Fruit fly (Drosophila melanogaster) whole organism, embryonic: Measurements from ENCODE around the gene CG34330.

Experiments used
- Asciz ChIP-seq: fragments of 200-800 bp; sonication (Bioruptor generic); optimal IDR thresholded peaks from 2 replicates; lab custom pipeline; 2017; ENCODE audit warnings: missing biosample characterization, mild to moderate bottlenecking, missing genetic modification characterization, missing genetic modification reagents
- CG12219 ChIP-seq: fragments of 200-800 bp; sonication (Bioruptor generic); optimal IDR thresholded peaks from 3 replicates; lab custom pipeline; 2018; ENCODE audit warnings: missing biosample characterization, mild to moderate bottlenecking, missing genetic modification characterization
- CG13296 ChIP-seq: fragments of 200-800 bp; sonication (Bioruptor generic); optimal IDR thresholded peaks from 3 replicates; lab custom pipeline; 2018; ENCODE audit warnings: missing biosample characterization, mild to moderate bottlenecking, missing genetic modification characterization
- CG14014 ChIP-seq: fragments of 200-800 bp; sonication (Bioruptor generic); IDR thresholded peaks from 2 replicates; pipeline ENCODE4 v1.3.6; 2022; ENCODE audit warnings: missing biosample characterization, missing genetic modification characterization
- CG14050 ChIP-seq: fragments of 200-800 bp; sonication (Bioruptor generic); IDR thresholded peaks from 3 replicates; pipeline ENCODE4 v1.3.6; 2022; ENCODE audit warnings: missing biosample characterization, missing genetic modification characterization
- CG14965 ChIP-seq: fragments of 200-800 bp; sonication (Bioruptor generic); optimal IDR thresholded peaks from 2 replicates; lab custom pipeline; 2016; ENCODE audit warnings: missing biosample characterization, missing genetic modification characterization, borderline replicate concordance
- CG1603 ChIP-seq: fragments of 200-800 bp; sonication (Bioruptor generic); optimal IDR thresholded peaks from 2 replicates; lab custom pipeline; 2019; ENCODE audit warnings: missing biosample characterization, mild to moderate bottlenecking, missing genetic modification characterization, moderate library complexity
- CG18262 ChIP-seq: fragments of 200-800 bp; optimal IDR thresholded peaks from 3 replicates; lab custom pipeline; 2019; ENCODE audit warnings: missing biosample characterization, mild to moderate bottlenecking, missing genetic modification characterization, moderate library complexity
- CG30020 ChIP-seq: fragments of 200-800 bp; optimal IDR thresholded peaks from 2 replicates; lab custom pipeline; 2019; ENCODE audit warnings: missing biosample characterization, mild to moderate bottlenecking, missing genetic modification characterization, moderate library complexity
- CG31365 ChIP-seq: fragments of 200-800 bp; sonication (Bioruptor generic); optimal IDR thresholded peaks from 2 replicates; lab custom pipeline; 2018; ENCODE audit warnings: missing biosample characterization, mild to moderate bottlenecking, missing genetic modification characterization
- CG31388 ChIP-seq: fragments of 200-800 bp; sonication (Bioruptor generic); optimal IDR thresholded peaks from 2 replicates; lab custom pipeline; 2016; ENCODE audit warnings: missing biosample characterization, missing genetic modification characterization
- CG3281 ChIP-seq: fragments of 200-800 bp; sonication (Bioruptor generic); optimal IDR thresholded peaks from 3 replicates; lab custom pipeline; 2017; ENCODE audit warnings: missing biosample characterization, mild to moderate bottlenecking, missing genetic modification characterization
- CG34224 ChIP-seq: fragments of 200-800 bp; sonication (Bioruptor generic); IDR thresholded peaks from 3 replicates; pipeline ENCODE4 v1.3.6; 2022; ENCODE audit warnings: missing biosample characterization, missing genetic modification characterization; ENCODE audit not compliant: partially characterized antibody
- CG3847 ChIP-seq: fragments of 200-800 bp; sonication (Bioruptor generic); IDR thresholded peaks from 2 replicates; pipeline ENCODE4 v1.3.6; 2022; ENCODE audit warnings: missing biosample characterization, missing genetic modification characterization
- CG6175 ChIP-seq: fragments of 200-800 bp; sonication (Bioruptor generic); IDR thresholded peaks from 3 replicates; pipeline ENCODE4 v1.3.6; 2022; ENCODE audit warnings: missing biosample characterization, missing genetic modification characterization
- CG6791 ChIP-seq: fragments of 200-800 bp; sonication (Bioruptor generic); IDR thresholded peaks from 3 replicates; pipeline ENCODE4 v1.3.6; 2022; ENCODE audit warnings: missing biosample characterization, missing genetic modification characterization; ENCODE audit not compliant: partially characterized antibody
- CG7357 ChIP-seq: fragments of 200-800 bp; sonication (Bioruptor generic); IDR thresholded peaks from 3 replicates; pipeline ENCODE4 v1.3.6; 2022; ENCODE audit warnings: missing biosample characterization, missing genetic modification characterization
- CG7987 ChIP-seq: fragments of 200-800 bp; sonication (Bioruptor generic); optimal IDR thresholded peaks from 2 replicates; lab custom pipeline; 2018; ENCODE audit warnings: missing biosample characterization, mild to moderate bottlenecking, missing genetic modification characterization, moderate library complexity
- D ChIP-seq, 2 experiments: fragments of 200-800 bp in 1 of 2; fragments of >200 bp in 1 of 2; sonication (Bioruptor generic) in 1 of 2; optimal IDR thresholded peaks; 2 replicates in 1 of 2; 3 replicates in 1 of 2; lab custom pipeline; 2017; ENCODE audit warnings: mild to moderate bottlenecking in 1 of 2, missing biosample characterization in 1 of 2, missing genetic modification characterization in 1 of 2, missing genetic modification reagents in 1 of 2
- Doc3 ChIP-seq: fragments of 200-800 bp; sonication (Bioruptor generic); IDR thresholded peaks from 3 replicates; pipeline ENCODE4 v1.3.6; 2022; ENCODE audit warnings: missing biosample characterization, missing genetic modification characterization; ENCODE audit not compliant: partially characterized antibody
- E2f1 ChIP-seq: fragments of 200-800 bp; sonication (Bioruptor generic); IDR thresholded peaks from 2 replicates; pipeline ENCODE4 v1.3.6; 2022; ENCODE audit warnings: missing biosample characterization, missing genetic modification characterization
- Ets65A ChIP-seq: fragments of 200-800 bp; sonication (Bioruptor generic); peaks from one replicate; lab custom pipeline; 2016; ENCODE audit warnings: missing biosample characterization, missing genetic modification characterization
- GATAe ChIP-seq: fragments of 200-800 bp; sonication (Bioruptor generic); conservative IDR thresholded peaks from 2 replicates; pipeline ENCODE4 v1.3.6; 2022; ENCODE audit warnings: missing biosample characterization, missing genetic modification characterization
- HLHmδ ChIP-seq: fragments of 200-800 bp; sonication (Bioruptor generic); optimal IDR thresholded peaks from 2 replicates; lab custom pipeline; 2018; ENCODE audit warnings: missing biosample characterization, mild to moderate bottlenecking, missing genetic modification characterization, moderate library complexity
- Hsf ChIP-seq: fragments of 200-800 bp; sonication (Bioruptor generic); optimal IDR thresholded peaks from 3 replicates; lab custom pipeline; 2016; ENCODE audit warnings: missing biosample characterization, missing genetic modification characterization
- MTF-1 ChIP-seq: fragments of 200-800 bp; sonication (Bioruptor generic); optimal IDR thresholded peaks from 2 replicates; lab custom pipeline; 2018; ENCODE audit warnings: missing biosample characterization, mild to moderate bottlenecking, missing genetic modification characterization, borderline replicate concordance
- Meics ChIP-seq: fragments of 200-800 bp; sonication (Bioruptor generic); optimal IDR thresholded peaks from 2 replicates; lab custom pipeline; 2017; ENCODE audit warnings: missing biosample characterization, mild to moderate bottlenecking, missing genetic modification characterization
- Sox102F ChIP-seq: fragments of 200-800 bp; sonication (Bioruptor generic); optimal IDR thresholded peaks from 2 replicates; lab custom pipeline; 2018; ENCODE audit warnings: missing biosample characterization, mild to moderate bottlenecking, missing genetic modification characterization, moderate library complexity
- Taf1 ChIP-seq: fragments of 200-800 bp; sonication (Bioruptor generic); IDR thresholded peaks from 2 replicates; pipeline ENCODE4 v1.3.6; 2022; ENCODE audit warnings: missing biosample characterization, missing genetic modification characterization
- btn ChIP-seq: fragments of 200-800 bp; sonication (Bioruptor generic); optimal IDR thresholded peaks from 2 replicates; lab custom pipeline; 2016; ENCODE audit warnings: missing biosample characterization, missing genetic modification characterization
- crp ChIP-seq, 2 experiments: fragments of 200-800 bp; sonication (Bioruptor generic); optimal IDR thresholded peaks; 2 replicates in 1 of 2; 3 replicates in 1 of 2; lab custom pipeline; 2017; ENCODE audit warnings: missing biosample characterization in 2 of 2, missing genetic modification characterization in 2 of 2, mild to moderate bottlenecking in 1 of 2, moderate library complexity in 1 of 2
- eve ChIP-seq, 2 experiments: fragments of >200 bp; optimal IDR thresholded peaks; 2 replicates each; lab custom pipeline; 2017; ENCODE audit warnings: missing biosample characterization in 2 of 2, missing genetic modification characterization in 2 of 2
- gce ChIP-seq: fragments of 200-800 bp; sonication (Bioruptor generic); IDR thresholded peaks from 3 replicates; pipeline ENCODE4 v1.3.6; 2022; ENCODE audit warnings: missing biosample characterization, missing genetic modification characterization
- insv ChIP-seq, 2 experiments: fragments of 200-800 bp; sonication (Bioruptor generic); optimal IDR thresholded peaks; 3 replicates each; lab custom pipeline; 2016 to 2018; ENCODE audit warnings: missing biosample characterization in 2 of 2, missing genetic modification characterization in 2 of 2
- kni ChIP-seq: fragments of 200-800 bp; sonication (Bioruptor generic); optimal IDR thresholded peaks from 3 replicates; lab custom pipeline; 2017; ENCODE audit warnings: mild to moderate bottlenecking, missing biosample characterization, missing genetic modification reagents, missing genetic modification characterization
- lilli ChIP-seq: fragments of 200-800 bp; sonication (Bioruptor generic); optimal IDR thresholded peaks from 3 replicates; lab custom pipeline; 2016; ENCODE audit warnings: missing biosample characterization, missing genetic modification characterization
- mld ChIP-seq: fragments of 200-800 bp; sonication (Bioruptor generic); IDR thresholded peaks from 3 replicates; pipeline ENCODE4 v1.3.6; 2022; ENCODE audit warnings: missing biosample characterization, missing genetic modification characterization; ENCODE audit not compliant: partially characterized antibody
- odd ChIP-seq: fragments of 200-800 bp; sonication (Bioruptor generic); optimal IDR thresholded peaks from 2 replicates; lab custom pipeline; 2017; ENCODE audit warnings: missing biosample characterization, mild to moderate bottlenecking, missing genetic modification characterization
- ro ChIP-seq: fragments of 200-800 bp; sonication (Bioruptor generic); IDR thresholded peaks from 2 replicates; pipeline ENCODE4 v1.3.6; 2022; ENCODE audit warnings: missing biosample characterization, missing genetic modification characterization
- slbo ChIP-seq: fragments of 200-800 bp; sonication (Bioruptor generic); IDR thresholded peaks from 2 replicates; pipeline ENCODE4 v1.3.6; 2022; ENCODE audit warnings: missing biosample characterization, missing genetic modification characterization
- slp2 ChIP-seq: fragments of 200-800 bp; sonication (Bioruptor generic); optimal IDR thresholded peaks from 2 replicates; lab custom pipeline; 2016; ENCODE audit warnings: missing biosample characterization, missing genetic modification characterization
- sna ChIP-seq: fragments of 200-800 bp; sonication (Bioruptor generic); IDR thresholded peaks from 2 replicates; pipeline ENCODE4 v1.3.6; 2022; ENCODE audit warnings: missing biosample characterization, missing genetic modification characterization; ENCODE audit not compliant: partially characterized antibody
- ssp ChIP-seq: fragments of 200-800 bp; sonication (Bioruptor generic); IDR thresholded peaks from 2 replicates; pipeline ENCODE4 v1.3.6; 2022; ENCODE audit warnings: missing biosample characterization, missing genetic modification characterization
- tll ChIP-seq, 2 experiments: fragments of 200-800 bp in 1 of 2; fragments of >200 bp in 1 of 2; sonication (Bioruptor generic) in 1 of 2; optimal IDR thresholded peaks; 2 replicates each; lab custom pipeline; 2017 to 2019; ENCODE audit warnings: missing biosample characterization in 2 of 2, missing genetic modification characterization in 2 of 2, mild to moderate bottlenecking in 1 of 2, moderate library complexity in 1 of 2
- toy ChIP-seq: fragments of 200-800 bp; sonication (Bioruptor generic); IDR thresholded peaks from 2 replicates; pipeline ENCODE4 v1.3.6; 2022; ENCODE audit warnings: missing biosample characterization, missing genetic modification characterization
- trh ChIP-seq: fragments of 200-800 bp; sonication (Bioruptor generic); optimal IDR thresholded peaks from 2 replicates; lab custom pipeline; 2016; ENCODE audit warnings: missing biosample characterization, missing genetic modification characterization
- unc-4 ChIP-seq: fragments of 200-800 bp; sonication (Bioruptor generic); IDR thresholded peaks from 2 replicates; pipeline ENCODE4 v1.3.6; 2022; ENCODE audit warnings: missing biosample characterization, missing genetic modification characterization; ENCODE audit not compliant: partially characterized antibody
- zfh1 ChIP-seq: fragments of 200-800 bp; sonication (Bioruptor generic); IDR thresholded peaks from 3 replicates; pipeline ENCODE4 v1.3.6; 2022; ENCODE audit warnings: missing biosample characterization, missing genetic modification characterization

The CG34330 gene

DNA sequence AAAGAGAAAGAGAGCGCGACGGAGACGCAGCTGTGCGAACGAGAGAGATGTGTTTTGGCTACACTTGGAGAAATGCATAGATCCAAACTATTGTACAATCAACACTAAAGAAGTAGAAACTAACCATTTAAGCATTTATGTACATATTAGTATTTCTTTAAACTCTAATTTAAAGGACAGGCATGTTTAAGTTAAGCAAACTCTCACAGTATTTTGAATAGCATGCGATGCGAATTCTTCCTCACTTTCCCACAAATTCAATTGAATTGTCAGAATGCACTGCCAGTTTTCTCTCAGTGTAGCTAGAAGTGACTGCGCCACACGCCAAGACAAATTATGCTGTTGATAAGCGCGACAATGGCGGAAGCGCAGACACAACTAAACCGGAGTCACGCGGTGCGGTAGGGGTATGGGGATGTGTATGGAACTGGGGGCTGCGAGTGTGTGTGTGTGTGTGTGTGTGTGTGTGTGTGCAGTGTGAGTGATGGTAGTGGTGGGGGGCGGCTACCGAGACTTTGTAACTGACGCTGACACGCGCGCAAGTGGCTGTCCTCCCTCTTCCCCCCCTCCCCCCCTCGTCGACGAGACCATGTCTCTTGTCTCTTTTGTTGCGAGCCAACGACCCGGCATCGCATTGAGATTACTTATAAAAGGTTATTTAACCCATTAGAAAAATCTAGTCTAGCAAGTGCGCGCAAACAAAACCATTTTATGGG lies 38.2 kb upstream of the CG34330 start (continued):
- no peak for TF ChIP-seq Taf1 (GFP tag; lab: Robert Waterston, UW)
- TF ChIP-seq tll (GFP tag; optimal IDR thresholded peaks at IDR 0.05; lab: Kevin White, UChicago), result no peak
- TF ChIP-seq CG3281 (GFP tag; lab: Kevin White, UChicago), result peak; percentile 33
- no peak for TF ChIP-seq crp (GFP tag; optimal IDR thresholded peaks at IDR 0.05; lab: Kevin White, UChicago)
- TF ChIP-seq GATAe (GFP tag; lab: Robert Waterston, UW), result no peak
- no peak for TF ChIP-seq CG30020 (tag; lab: Kevin White, UChicago)
- no peak for TF ChIP-seq CG34224 (GFP tag; lab: Robert Waterston, UW)
- TF ChIP-seq CG14050 (GFP tag; lab: Robert Waterston, UW), result no peak
- TF ChIP-seq Sox102F (GFP tag; lab: Kevin White, UChicago), result peak; percentile 48
- no peak for TF ChIP-seq slp2
- no peak for TF ChIP-seq CG6791
- TF ChIP-seq CG13296 (GFP tag; lab: Kevin White, UChicago), result peak; percentile 7
- no peak for TF ChIP-seq CG7987 (GFP tag; lab: Kevin White, UChicago)
- TF ChIP-seq E2f1 (GFP tag; lab: Robert Waterston, UW), result peak; percentile 32; the same call in 1 of the 2 replicates
- TF ChIP-seq Asciz (GFP tag; lab: Kevin White, UChicago), result no peak
- no peak for TF ChIP-seq D (optimal IDR thresholded peaks at IDR 0.05; lab: Kevin White, UChicago)
- TF ChIP-seq D (GFP tag; optimal IDR thresholded peaks at IDR 0.05; lab: Kevin White, UChicago), result peak; percentile 4
- TF ChIP-seq slbo, result 0 out of 2 replicates have a peak, but pooled peaks have one; percentile 27
- TF ChIP-seq toy (GFP tag; lab: Robert Waterston, UW), result no peak
- TF ChIP-seq Meics (GFP tag; lab: Kevin White, UChicago), result peak; percentile 55
- TF ChIP-seq MTF-1 (GFP tag; lab: Kevin White, UChicago), result no peak
- no peak for TF ChIP-seq gce (GFP tag; lab: Robert Waterston, UW)
- TF ChIP-seq CG31388 (GFP tag; lab: Kevin White, UChicago), result no peak
- no peak for TF ChIP-seq HLHmδ (GFP tag; lab: Kevin White, UChicago)
- TF ChIP-seq Ets65A (GFP tag; lab: Kevin White, UChicago), result peak; percentile 89
- peak in 1 of 2 experiments; percentile 78 for TF ChIP-seq eve (GFP tag; optimal IDR thresholded peaks at IDR 0.05; lab: Kevin White, UChicago)
- no peak for TF ChIP-seq CG14965 (GFP tag; lab: Kevin White, UChicago)
- no peak for TF ChIP-seq insv (GFP tag; optimal IDR thresholded peaks at IDR 0.05; lab: Kevin White, UChicago)
- no peak for TF ChIP-seq CG14014 (GFP tag; lab: Robert Waterston, UW)
- TF ChIP-seq zfh1, result no peak
- no peak for TF ChIP-seq trh (GFP tag; lab: Kevin White, UChicago)
- TF ChIP-seq CG18262 (tag; lab: Kevin White, UChicago), result peak; percentile 35
- TF ChIP-seq odd (GFP tag; lab: Kevin White, UChicago), result no peak
- no peak for TF ChIP-seq ro (GFP tag; lab: Robert Waterston, UW)
- no peak for TF ChIP-seq mld (GFP tag; lab: Robert Waterston, UW)
- peak; percentile 1 for TF ChIP-seq CG12219 (GFP tag; lab: Kevin White, UChicago)
- no peak for TF ChIP-seq sna (GFP tag; lab: Robert Waterston, UW)
- no peak for TF ChIP-seq lilli (GFP tag; lab: Kevin White, UChicago)
- no peak for TF ChIP-seq CG3847
- TF ChIP-seq kni (GFP tag; lab: Kevin White, UChicago), result no peak
- TF ChIP-seq Hsf (GFP tag; lab: Kevin White, UChicago), result peak; percentile 23
- TF ChIP-seq CG6175 (GFP tag; lab: Robert Waterston, UW), result no peak
- TF ChIP-seq CG7357, result 0 out of 3 replicates have a peak, but pooled peaks have one; percentile 22
- TF ChIP-seq CG1603 (tag; lab: Kevin White, UChicago), result peak; percentile 61
- no peak for TF ChIP-seq btn (GFP tag; lab: Kevin White, UChicago)
- TF ChIP-seq Doc3 (GFP tag; lab: Robert Waterston, UW), result no peak
- TF ChIP-seq unc-4 (GFP tag; lab: Robert Waterston, UW), result no peak
- no peak for TF ChIP-seq CG31365 (tag; lab: Kevin White, UChicago)
- TF ChIP-seq ssp, result no peak
